Fruit fly (Drosophila melanogaster) whole organism, pupa: ENCODE measurements around the gene CG18258.

ENCODE experiments used
- CG15710 ChIP-seq: fragments of 200-800 bp; sonication (Bioruptor generic); optimal IDR thresholded peaks from 2 replicates; lab custom pipeline; 2018; ENCODE audit warnings: missing biosample characterization, mild to moderate bottlenecking, missing genetic modification characterization, moderate library complexity
- Snoo ChIP-seq: fragments of 200-800 bp; sonication (Bioruptor generic); optimal IDR thresholded peaks from 3 replicates; lab custom pipeline; 2017; ENCODE audit warnings: missing biosample characterization, mild to moderate bottlenecking, missing genetic modification characterization, inconsistent platforms
- gl ChIP-seq: fragments of 200-800 bp; sonication (Bioruptor generic); optimal IDR thresholded peaks from 2 replicates; lab custom pipeline; 2018; ENCODE audit warnings: missing biosample characterization, mild to moderate bottlenecking, missing genetic modification characterization

DNA sequence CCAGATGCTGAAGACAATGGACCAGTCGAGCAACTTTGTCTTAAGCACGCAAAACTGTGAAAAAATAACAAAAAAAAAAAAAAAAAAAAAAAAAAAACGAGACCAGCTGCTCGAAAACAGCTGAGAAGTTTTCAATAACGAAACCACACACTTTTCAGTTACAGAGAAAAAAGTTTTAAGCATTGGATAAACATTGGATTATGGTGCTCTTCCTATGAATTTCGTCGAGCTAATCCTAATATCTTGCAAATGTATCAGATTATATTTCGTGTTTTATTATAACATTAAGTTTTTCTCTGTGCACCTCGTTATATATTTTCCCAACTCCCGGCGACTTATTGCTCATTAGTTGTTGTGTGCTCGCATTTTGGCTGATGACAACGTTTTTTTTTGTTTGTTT is 35.6 kb upstream of the CG18258 start:
- TF ChIP-seq gl (tag; lab: Kevin White, UChicago): no peak
- TF ChIP-seq CG15710 (tag; lab: Kevin White, UChicago): no peak
- no peak for TF ChIP-seq Snoo (tag; lab: Kevin White, UChicago)
